Worm (Caenorhabditis elegans) whole organism, L2 larva: ENCODE measurements around the gene cutl-24.

ENCODE experiments used
- fos-1 ChIP-seq: fragments of 150-350 bp; optimal IDR thresholded peaks from 2 replicates; lab custom pipeline; 2014; ENCODE audit warnings: missing biosample characterization, missing genetic modification characterization
- nhr-12 ChIP-seq: fragments of 150-350 bp; optimal IDR thresholded peaks from 2 replicates; lab custom pipeline; 2014; ENCODE audit warnings: missing biosample characterization, missing genetic modification characterization

DNA sequence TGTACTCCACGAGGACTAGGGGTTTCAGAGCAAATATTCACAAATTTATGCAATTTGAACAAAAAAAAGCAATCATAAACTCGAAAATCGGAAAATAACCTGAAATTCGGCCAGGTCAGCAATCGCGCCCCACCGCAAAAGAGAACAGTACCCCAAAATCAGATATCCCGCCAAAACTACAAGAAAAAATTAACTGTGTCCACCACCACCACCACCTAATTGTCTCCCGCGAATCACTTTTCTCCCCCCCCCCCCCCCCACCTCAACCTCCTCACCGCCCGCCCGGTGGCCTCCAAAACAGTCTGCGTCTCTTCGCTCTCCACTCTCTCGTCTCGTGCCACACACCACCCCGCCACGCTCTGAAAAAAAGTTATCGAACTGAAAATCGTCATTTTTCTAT, 36.4 kb upstream of the cutl-24 start:
- no peak for TF ChIP-seq fos-1 (tag; lab: Kevin White, UChicago)
- TF ChIP-seq nhr-12 (tag; lab: Kevin White, UChicago), result no peak
